Fruit fly (Drosophila melanogaster): ENCODE measurements around the gene CG2604.
A peak's percentile ranks its signal among the peaks of the same experiment; 100 is the strongest.

Gene CG2604

dm6 chr3R:5263311-5264250, 40.4 kb upstream of the CG2604 start (continued):
- TF ChIP-seq cg (GFP tag; optimal IDR thresholded peaks at IDR 0.05) (peak; percentile 97), CG31441 (GFP tag; IDR thresholded peaks at IDR 0.05) (peak; percentile 96), Lhr (GFP tag; optimal IDR thresholded peaks at IDR 0.05) (no peak), CG13287 (GFP tag; IDR thresholded peaks at IDR 0.05; ENCODE audit: partially characterized antibody) (peak; percentile 39; the same call in 1 of the 2 replicates), dan (GFP tag; IDR thresholded peaks at IDR 0.05) (no peak), Myb (GFP tag; optimal IDR thresholded peaks at IDR 0.05) (no peak), cas (GFP tag; IDR thresholded peaks at IDR 0.05) (no peak), Blimp-1 (GFP tag; optimal IDR thresholded peaks at IDR 0.05) (peak; percentile 82), CG15073 (GFP tag; optimal IDR thresholded peaks at IDR 0.05) (no peak), CG8944 (GFP tag; optimal IDR thresholded peaks at IDR 0.05) (peak; percentile 46), H15 (GFP tag; IDR thresholded peaks at IDR 0.05) (peak; percentile 53; the same call in 1 of the 3 replicates), tio (GFP tag; optimal IDR thresholded peaks at IDR 0.05) (peak; percentile 56), zf30C (GFP tag; optimal IDR thresholded peaks at IDR 0.05) (peak; percentile 92), CG14965 (GFP tag; optimal IDR thresholded peaks at IDR 0.05; ENCODE audit: borderline replicate concordance) (no peak), CG3995 (GFP tag; optimal IDR thresholded peaks at IDR 0.05) (no peak), oc (tag; optimal IDR thresholded peaks at IDR 0.05) (peak; percentile 50), Hsf (GFP tag; optimal IDR thresholded peaks at IDR 0.05) (peak; percentile 4), CG13775 (GFP tag; optimal IDR thresholded peaks at IDR 0.05) (peak; percentile 88), ash1 (GFP tag; optimal IDR thresholded peaks at IDR 0.05) (no peak), CG17359 (tag; optimal IDR thresholded peaks at IDR 0.05) (peak; percentile 85), CG15479 (GFP tag; optimal IDR thresholded peaks at IDR 0.05) (peak; percentile 74), CG11398 (GFP tag; optimal IDR thresholded peaks at IDR 0.05) (no peak), Camta (GFP tag; optimal IDR thresholded peaks at IDR 0.05) (no peak), CG10654 (GFP tag; optimal IDR thresholded peaks at IDR 0.05) (peak; percentile 65), lilli (GFP tag; optimal IDR thresholded peaks at IDR 0.05) (peak; percentile 43), Doc3 (GFP tag; IDR thresholded peaks at IDR 0.05; ENCODE audit: partially characterized antibody) (peak; percentile 16; the same call in 1 of the 3 replicates), CG10267 (tag; optimal IDR thresholded peaks at IDR 0.05) (peak; percentile 83), zfh1 (GFP tag; IDR thresholded peaks at IDR 0.05) (0 out of 3 replicates have a peak, but pooled peaks have one; percentile 45), hb (GFP tag; IDR thresholded peaks at IDR 0.05; ENCODE audit: partially characterized antibody) (no peak), CG32772 (GFP tag; IDR thresholded peaks at IDR 0.05) (peak; percentile 70), Optix (GFP tag; IDR thresholded peaks at IDR 0.05) (peak; percentile 43; the same call in 1 of the 3 replicates), CG6175 (GFP tag; IDR thresholded peaks at IDR 0.05) (no peak; the same call in 2 of the 3 replicates), odd (GFP tag; optimal IDR thresholded peaks at IDR 0.05) (peak; percentile 89), CHES-1-like (GFP tag; optimal IDR thresholded peaks at IDR 0.05) (no peak), CG6791 (GFP tag; IDR thresholded peaks at IDR 0.05; ENCODE audit: partially characterized antibody) (no peak), gce (GFP tag; IDR thresholded peaks at IDR 0.05) (no peak; the same call in 2 of the 3 replicates), danr (GFP tag; IDR thresholded peaks at IDR 0.05) (0 out of 2 replicates have a peak, but pooled peaks have one; percentile 62), CG12299 (tag; optimal IDR thresholded peaks at IDR 0.05) (peak; percentile 81), CG31224 (GFP tag; IDR thresholded peaks at IDR 0.05) (peak; percentile 61), Dfd (GFP tag; optimal IDR thresholded peaks at IDR 0.05) (no peak), Pdp1 (GFP tag; optimal IDR thresholded peaks at IDR 0.05) (peak; percentile 44 to 76), twi (tag; optimal IDR thresholded peaks at IDR 0.05) (peak; percentile 80), hkb (optimal IDR thresholded peaks at IDR 0.05) (no peak), hkb (GFP tag; IDR thresholded peaks at IDR 0.05) (peak; percentile 68), cwo (GFP tag; optimal IDR thresholded peaks at IDR 0.05) (peak; percentile 97), gcm2 (GFP tag; optimal IDR thresholded peaks at IDR 0.05) (peak; percentile 11), Ets65A (GFP tag) (peak; percentile 64), Nf-YB (GFP tag; optimal IDR thresholded peaks at IDR 0.05) (peak; percentile 71)
